Worm (Caenorhabditis elegans): ENCODE data around the gene pxmp-4.

- TF ChIP-seq sptf-1 (tag; optimal IDR thresholded peaks at IDR 0.05) (no peak), nhr-76 (tag; optimal IDR thresholded peaks at IDR 0.05) (no peak), nhr-12 (tag; optimal IDR thresholded peaks at IDR 0.05) (no peak), lin-13 (tag; optimal IDR thresholded peaks at IDR 0.05) (no peak), ztf-11 (tag; optimal IDR thresholded peaks at IDR 0.05) (no peak), nhr-2 (tag; optimal IDR thresholded peaks at IDR 0.05) (no peak), tbx-8 (GFP tag; optimal IDR thresholded peaks at IDR 0.05) (no peak), mep-1 (tag; optimal IDR thresholded peaks at IDR 0.05) (no peak), nhr-237 (tag; optimal IDR thresholded peaks at IDR 0.05) (no peak), nhr-28 (tag; optimal IDR thresholded peaks at IDR 0.05) (no peak), elt-1 (tag; optimal IDR thresholded peaks at IDR 0.05; ENCODE audit: borderline replicate concordance, insufficient read depth) (no peak), sem-2 (GFP tag; optimal IDR thresholded peaks at IDR 0.05) (no peak), unc-62 (GFP tag; optimal IDR thresholded peaks at IDR 0.05) (no peak), pha-4 (tag; optimal IDR thresholded peaks at IDR 0.05) (no peak)
Observed at ce11 chrIV:302743-303142, 34.2 kb downstream of the pxmp-4 start.

Data from whole organism, mixed stage, embryonic.